Worm (Caenorhabditis elegans) whole organism, young adult: ENCODE results near the gene F54D10.5.

Experiments used
- B0035.1 ChIP-seq: sonication (generic microtip); optimal IDR thresholded peaks from 2 replicates; lab custom pipeline; 2016; ENCODE audit warnings: missing genetic modification characterization, mild to moderate bottlenecking, missing compliant biosample characterization, missing genotype, missing genetic modification reagents
- B0261.1 ChIP-seq: sonication (generic microtip); optimal IDR thresholded peaks from 2 replicates; lab custom pipeline; 2016; ENCODE audit warnings: mild to moderate bottlenecking, missing genetic modification characterization, moderate library complexity, missing compliant biosample characterization
- B0336.3 ChIP-seq: fragments of 200-800 bp; sonication (Bioruptor generic); IDR thresholded peaks from 2 replicates; pipeline ENCODE4 v1.3.6; 2022; ENCODE audit warnings: missing genetic modification characterization, missing compliant biosample characterization
- C06A6.2 ChIP-seq: fragments of 200-800 bp; sonication (Bioruptor generic); conservative IDR thresholded peaks from 2 replicates; pipeline ENCODE4 v1.3.6; 2022; ENCODE audit warnings: missing genetic modification characterization, missing compliant biosample characterization
- F49E8.2 ChIP-seq: sonication (generic microtip); optimal IDR thresholded peaks from 3 replicates; lab custom pipeline; 2017; ENCODE audit warnings: missing genetic modification characterization, mild to moderate bottlenecking, missing compliant biosample characterization, antibody characterized with exemption, moderate library complexity; ENCODE audit not compliant: insufficient read depth
- F52B5.7 ChIP-seq: sonication (generic microtip); optimal IDR thresholded peaks from 2 replicates; lab custom pipeline; 2016; ENCODE audit warnings: mild to moderate bottlenecking, missing genetic modification characterization, missing compliant biosample characterization
- F57C9.4 ChIP-seq: sonication (generic microtip); optimal IDR thresholded peaks from 2 replicates; lab custom pipeline; 2017; ENCODE audit warnings: mild to moderate bottlenecking, missing genetic modification characterization, missing compliant biosample characterization
- Y53F4B.3 ChIP-seq: fragments of 200-800 bp; sonication (Bioruptor generic); IDR thresholded peaks from 2 replicates; pipeline ENCODE4 v1.3.6; 2022; ENCODE audit warnings: missing genetic modification reagents, missing genetic modification characterization, missing compliant biosample characterization
- Y53G8AR.9 ChIP-seq: fragments of 200-800 bp; sonication (Bioruptor generic); conservative IDR thresholded peaks from 2 replicates; pipeline ENCODE4 v1.3.6; 2022; ENCODE audit warnings: missing genetic modification reagents, missing genetic modification characterization, missing compliant biosample characterization
- akir-1 ChIP-seq: fragments of 200-800 bp; sonication (Bioruptor generic); optimal IDR thresholded peaks from 2 replicates; lab custom pipeline; 2018; ENCODE audit warnings: mild to moderate bottlenecking, missing genetic modification characterization, moderate library complexity, missing compliant biosample characterization
- ama-1 ChIP-seq, 3 experiments: fragments of 150-350 bp in 1 of 3; sonication (generic microtip) in 2 of 3; optimal IDR thresholded peaks; 2 replicates each; lab custom pipeline; 2014 to 2018; ENCODE audit warnings: missing biosample characterization in 2 of 3, missing genetic modification characterization in 2 of 3, missing genetic modification reagents in 2 of 3
- aptf-3 ChIP-seq: fragments of 200-800 bp; sonication (Bioruptor generic); IDR thresholded peaks from 2 replicates; pipeline ENCODE4 v1.3.6; 2022; ENCODE audit warnings: missing genetic modification characterization, missing compliant biosample characterization
- cebp-2 ChIP-seq: fragments of 200-800 bp; sonication (Bioruptor generic); IDR thresholded peaks from 2 replicates; pipeline ENCODE4 v1.3.6; 2022; ENCODE audit warnings: missing genetic modification characterization, missing compliant biosample characterization
- ceh-27 ChIP-seq: fragments of 200-800 bp; sonication (Bioruptor generic); optimal IDR thresholded peaks from 2 replicates; lab custom pipeline; 2018; ENCODE audit warnings: mild to moderate bottlenecking, missing genetic modification characterization, moderate library complexity, missing compliant biosample characterization
- efl-1 ChIP-seq: fragments of 150-350 bp; optimal IDR thresholded peaks from 2 replicates; lab custom pipeline; 2014; ENCODE audit warnings: missing biosample characterization, missing genetic modification reagents, missing genetic modification characterization
- egl-44 ChIP-seq: fragments of 200-800 bp; sonication (Bioruptor generic); IDR thresholded peaks from 2 replicates; pipeline ENCODE4 v1.3.6; 2022; ENCODE audit warnings: missing genetic modification reagents, missing genetic modification characterization, missing compliant biosample characterization
- egrh-3 ChIP-seq: fragments of 200-800 bp; sonication (Bioruptor generic); IDR thresholded peaks from 2 replicates; pipeline ENCODE4 v1.3.6; 2022; ENCODE audit warnings: missing genetic modification reagents, missing genetic modification characterization, missing compliant biosample characterization
- ekl-4 ChIP-seq: fragments of 200-800 bp; sonication (Bioruptor generic); IDR thresholded peaks from 2 replicates; pipeline ENCODE4 v1.3.6; 2022; ENCODE audit warnings: missing genetic modification reagents, missing genetic modification characterization, missing compliant biosample characterization
- hlh-26 ChIP-seq: fragments of 200-800 bp; sonication (Bioruptor generic); conservative IDR thresholded peaks from 2 replicates; pipeline ENCODE4 v1.3.6; 2022; ENCODE audit warnings: missing genetic modification reagents, missing genetic modification characterization, missing compliant biosample characterization
- lag-1 ChIP-seq: fragments of 200-800 bp; sonication (Bioruptor generic); IDR thresholded peaks from 2 replicates; pipeline ENCODE4 v1.3.6; 2022; ENCODE audit warnings: missing genetic modification reagents, missing genetic modification characterization, missing compliant biosample characterization
- mcd-1 ChIP-seq: fragments of 200-800 bp; sonication (Bioruptor generic); IDR thresholded peaks from 2 replicates; pipeline ENCODE4 v1.3.6; 2022; ENCODE audit warnings: missing genetic modification reagents, missing genetic modification characterization, missing compliant biosample characterization
- nhr-179 ChIP-seq: sonication (generic microtip); optimal IDR thresholded peaks from 2 replicates; lab custom pipeline; 2016; ENCODE audit warnings: mild to moderate bottlenecking, missing genetic modification characterization, missing compliant biosample characterization
- nhr-90 ChIP-seq: sonication (generic microtip); optimal IDR thresholded peaks from 2 replicates; lab custom pipeline; 2016; ENCODE audit warnings: missing genotype, mild to moderate bottlenecking, missing genetic modification characterization, missing compliant biosample characterization
- pha-4 ChIP-seq: fragments of 150-350 bp; sonication (generic microtip); optimal IDR thresholded peaks from 2 replicates; lab custom pipeline; 2014; ENCODE audit warnings: missing biosample characterization, missing genetic modification reagents, missing genetic modification characterization
- repo-1 ChIP-seq: sonication (generic microtip); optimal IDR thresholded peaks from 2 replicates; lab custom pipeline; 2017; ENCODE audit warnings: mild to moderate bottlenecking, missing genetic modification characterization, missing compliant biosample characterization
- sdz-38 ChIP-seq: sonication (generic microtip); optimal IDR thresholded peaks from 2 replicates; lab custom pipeline; 2016; ENCODE audit warnings: missing genotype, missing genetic modification characterization, missing compliant biosample characterization
- sea-2 ChIP-seq: fragments of 200-800 bp; sonication (Bioruptor generic); IDR thresholded peaks from 2 replicates; pipeline ENCODE4 v1.3.6; 2022; ENCODE audit warnings: missing genetic modification characterization, missing compliant biosample characterization
- snpc-4 ChIP-seq, 5 experiments: fragments of 150-350 bp in 1 of 5; sonication (generic microtip) in 4 of 5; optimal IDR thresholded peaks; 2 replicates each; lab custom pipeline; 2014 to 2018; ENCODE audit warnings: missing genetic modification characterization in 5 of 5, missing biosample characterization in 3 of 5, antibody characterized with exemption in 2 of 5, mild to moderate bottlenecking in 2 of 5, missing compliant biosample characterization in 2 of 5, missing genotype in 2 of 5, moderate library complexity in 2 of 5, missing genetic modification reagents in 1 of 5
- tbx-9 ChIP-seq: sonication (generic microtip); optimal IDR thresholded peaks from 2 replicates; lab custom pipeline; 2016; ENCODE audit warnings: borderline replicate concordance, missing genetic modification characterization, inconsistent platforms, missing compliant biosample characterization
- tlf-1 ChIP-seq: fragments of 200-800 bp; sonication (Bioruptor generic); optimal IDR thresholded peaks from 2 replicates; lab custom pipeline; 2018; ENCODE audit warnings: mild to moderate bottlenecking, missing genetic modification characterization, missing compliant biosample characterization
- ztf-28 ChIP-seq: fragments of 200-800 bp; sonication (Bioruptor generic); IDR thresholded peaks from 2 replicates; pipeline ENCODE4 v1.3.6; 2022; ENCODE audit warnings: missing genetic modification reagents, missing genetic modification characterization, missing compliant biosample characterization

Gene F54D10.5

DNA sequence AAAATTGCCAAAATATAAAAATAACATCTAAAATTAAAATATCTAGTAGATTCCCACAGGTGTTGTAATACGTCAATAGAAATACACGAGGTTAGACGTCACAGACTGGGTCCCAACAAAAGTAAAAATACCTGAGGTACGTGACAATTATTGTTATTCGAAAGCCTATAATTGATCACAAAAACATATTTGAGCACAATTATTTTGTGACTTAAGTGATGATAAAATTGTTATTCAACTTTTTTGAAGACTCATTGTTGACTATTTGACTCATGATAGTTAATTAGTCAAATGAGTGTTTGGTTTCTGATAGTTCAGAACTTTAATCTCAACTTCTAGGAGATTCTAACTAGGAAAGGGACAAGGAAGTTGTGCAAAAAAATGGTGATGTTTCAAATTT lies 30.2 kb downstream of the F54D10.5 start:
- no peak for TF ChIP-seq F52B5.7
- TF ChIP-seq tbx-9 (tag; lab: Kevin White, UChicago): no peak
- TF ChIP-seq ztf-28: no peak
- TF ChIP-seq Y53G8AR.9 (GFP tag; lab: Robert Waterston, UW): no peak
- TF ChIP-seq F49E8.2: no peak
- TF ChIP-seq repo-1 (tag; lab: Kevin White, UChicago): no peak
- no peak for TF ChIP-seq B0035.1
- TF ChIP-seq, all 124 proteins: peak for 0

DNA sequence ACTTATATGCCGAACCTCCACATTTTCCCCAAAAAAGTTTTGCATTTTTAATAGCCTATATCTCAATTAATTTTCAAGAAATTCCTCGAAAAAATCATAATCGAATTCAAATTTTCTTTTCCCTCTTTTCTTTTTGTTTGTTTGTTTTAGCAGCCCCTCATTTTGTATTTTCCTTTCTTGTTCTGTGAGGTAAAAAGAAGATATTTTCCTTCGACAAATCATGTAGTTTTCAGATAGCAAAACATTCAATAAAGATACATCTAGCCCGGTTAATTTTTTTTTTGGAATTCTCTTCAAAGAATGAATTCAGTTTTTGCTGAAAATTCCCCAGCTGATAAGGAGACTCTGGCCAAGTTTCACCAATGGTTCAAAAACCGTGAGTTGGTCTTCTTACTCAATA lies 32.3 kb downstream of the F54D10.5 start, which contains the start of gene T24E12.3:
TSS of gene T24E12.3 (plus strand) at position 301 of the 400 bp plus-strand sequence.
- TF ChIP-seq ama-1 (optimal IDR thresholded peaks at IDR 0.05; lab: Kevin White, UChicago) (no peak), ama-1 (GFP tag; optimal IDR thresholded peaks at IDR 0.05; lab: Kevin White, UChicago) (no peak), C06A6.2 (GFP tag; lab: Robert Waterston, UW) (no peak), B0261.1 (tag; lab: Kevin White, UChicago) (no peak), hlh-26 (GFP tag; lab: Robert Waterston, UW) (no peak), Y53G8AR.9 (GFP tag; lab: Robert Waterston, UW) (no peak), egl-44 (GFP tag; lab: Robert Waterston, UW) (no peak), ekl-4 (GFP tag; lab: Robert Waterston, UW) (no peak), akir-1 (no peak), efl-1 (GFP tag; lab: Kevin White, UChicago) (no peak)

DNA sequence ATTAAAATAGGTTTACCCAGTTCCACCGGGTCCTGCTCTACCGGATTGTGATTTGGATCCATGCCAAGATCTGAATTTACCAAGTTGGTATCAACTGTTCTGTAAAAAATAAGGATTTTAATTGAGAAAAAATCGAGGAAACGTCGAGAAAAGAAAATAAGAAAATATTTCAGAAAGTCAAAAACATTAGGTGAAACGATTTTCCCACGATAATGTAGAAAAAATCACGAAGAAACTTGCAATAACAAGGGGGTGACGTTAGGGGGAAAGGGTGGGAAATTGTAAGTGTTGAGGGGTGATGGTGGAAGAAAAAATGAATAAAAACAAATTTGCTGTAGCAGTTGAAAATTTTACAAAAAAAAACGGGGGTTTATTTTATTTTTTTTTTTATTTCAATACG lies 34.8 kb downstream of the F54D10.5 start, which contains the start of gene T24E12.10:
TSS of gene T24E12.10 (minus strand) at position 101 of the 400 bp plus-strand sequence.
- no peak for TF ChIP-seq snpc-4 (GFP tag; optimal IDR thresholded peaks at IDR 0.05; lab: Kevin White, UChicago)
- TF ChIP-seq snpc-4 (tag; optimal IDR thresholded peaks at IDR 0.05; lab: Kevin White, UChicago): no peak

DNA sequence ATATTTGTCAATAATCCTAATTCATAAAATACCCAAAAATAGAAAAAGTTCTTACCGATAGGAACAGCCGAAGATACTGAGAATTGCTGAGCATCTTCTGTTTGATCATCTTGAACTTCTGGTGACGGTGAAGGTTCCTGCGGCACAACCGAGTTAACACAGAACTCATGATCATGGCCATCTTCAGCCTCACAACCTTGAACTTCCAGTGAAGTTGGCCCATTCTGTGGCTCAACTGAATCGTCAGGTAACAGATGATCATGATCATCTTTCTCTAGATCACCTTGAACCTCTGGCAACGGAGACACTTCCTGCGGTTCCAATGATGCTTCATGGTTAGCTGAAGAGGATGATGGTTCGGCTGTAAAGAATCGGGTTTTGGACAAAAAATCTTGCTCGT lies 36.3 kb downstream of the F54D10.5 start:
- TF ChIP-seq ztf-28 (no peak), ceh-27 (GFP tag; lab: Kevin White, UChicago) (no peak), F57C9.4 (tag; lab: Kevin White, UChicago) (no peak), mcd-1 (GFP tag; lab: Robert Waterston, UW) (no peak), F52B5.7 (no peak), tlf-1 (GFP tag; lab: Kevin White, UChicago) (no peak), sdz-38 (no peak), egrh-3 (GFP tag; lab: Robert Waterston, UW) (no peak), pha-4 (tag; lab: Kevin White, UChicago) (no peak), sea-2 (GFP tag; lab: Robert Waterston, UW) (no peak), akir-1 (no peak), lag-1 (GFP tag; lab: Robert Waterston, UW) (no peak), aptf-3 (GFP tag; lab: Robert Waterston, UW) (no peak), ekl-4 (GFP tag; lab: Robert Waterston, UW) (no peak), cebp-2 (GFP tag; lab: Robert Waterston, UW) (no peak), nhr-90 (tag; lab: Kevin White, UChicago) (no peak), ama-1 (optimal IDR thresholded peaks at IDR 0.05; lab: Kevin White, UChicago) (no peak), ama-1 (GFP tag; optimal IDR thresholded peaks at IDR 0.05; lab: Kevin White, UChicago) (no peak), C06A6.2 (GFP tag; lab: Robert Waterston, UW) (no peak), B0336.3 (GFP tag; lab: Robert Waterston, UW) (no peak), nhr-179 (no peak)

DNA sequence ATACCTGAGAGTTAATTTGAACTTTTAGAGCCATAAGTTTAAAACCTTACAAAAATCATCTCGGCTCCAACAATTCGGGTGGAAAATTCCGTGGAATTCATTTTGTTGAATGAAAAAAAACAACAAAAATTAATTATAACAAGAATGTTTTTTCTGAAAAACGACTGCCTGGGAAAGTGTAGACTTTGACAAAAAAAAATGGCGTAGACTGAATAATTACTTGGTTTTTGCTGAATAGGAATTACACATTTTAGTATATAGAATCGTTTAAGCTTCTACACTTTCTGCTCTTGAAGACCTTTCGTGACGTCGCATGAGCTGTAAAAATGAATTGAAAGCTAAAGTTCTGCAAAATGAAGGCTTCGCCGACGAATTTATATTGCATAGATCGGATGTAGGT lies 43.5 kb downstream of the F54D10.5 start, which contains the start of gene srx-112:
TSS of gene srx-112 (minus strand) at position 101 of the 400 bp plus-strand sequence.
- no peak for TF ChIP-seq Y53F4B.3 (GFP tag; lab: Robert Waterston, UW)
